Fruit fly (Drosophila melanogaster): ENCODE results near the gene CG34308.

CG34308 gene

DNA sequence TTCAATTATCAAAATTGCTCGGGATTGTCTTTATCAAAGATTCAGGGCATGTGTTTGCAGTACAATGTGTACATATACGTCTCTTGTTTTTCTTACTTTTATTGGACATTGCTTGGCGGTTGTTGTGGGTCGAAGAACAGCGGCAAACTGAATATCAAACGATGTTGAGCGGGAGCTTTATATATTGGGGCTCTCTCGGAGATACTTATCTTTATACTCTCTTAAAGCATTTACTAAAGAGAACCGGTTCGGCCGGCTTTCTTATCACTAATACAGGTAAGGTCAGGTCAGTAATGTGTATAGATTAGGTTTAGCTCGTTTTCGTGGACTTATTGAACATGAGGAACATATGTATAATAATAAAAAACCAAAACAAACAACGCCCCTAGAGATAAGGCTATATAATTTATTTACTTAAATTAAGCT lies 37.7 kb upstream of the CG34308 start, which contains the start of gene CG7966 (continued):
- TF ChIP-seq CG1529 (GFP tag; optimal IDR thresholded peaks at IDR 0.05) (no peak), az2 (GFP tag; optimal IDR thresholded peaks at IDR 0.05) (no peak), ase (GFP tag; IDR thresholded peaks at IDR 0.05) (no peak), cato (GFP tag; optimal IDR thresholded peaks at IDR 0.05; ENCODE audit: borderline replicate concordance) (no peak), CG8944 (GFP tag; optimal IDR thresholded peaks at IDR 0.05) (no peak), Dref (GFP tag; IDR thresholded peaks at IDR 0.05) (no peak), Side (GFP tag; optimal IDR thresholded peaks at IDR 0.05) (no peak), Dip3 (GFP tag; optimal IDR thresholded peaks at IDR 0.05) (no peak), CG6689 (GFP tag; IDR thresholded peaks at IDR 0.05) (no peak), CG34376 (GFP tag; optimal IDR thresholded peaks at IDR 0.05) (peak; percentile 49), Max (GFP tag; optimal IDR thresholded peaks at IDR 0.05) (no peak), CG3163 (GFP tag; optimal IDR thresholded peaks at IDR 0.05) (peak; percentile 95), CG16813 (GFP tag; IDR thresholded peaks at IDR 0.05; ENCODE audit: partially characterized antibody) (no peak), CG10321 (GFP tag; IDR thresholded peaks at IDR 0.05) (no peak), Hr39 (optimal IDR thresholded peaks at IDR 0.05) (no peak), hkb (optimal IDR thresholded peaks at IDR 0.05) (no peak), hkb (GFP tag; IDR thresholded peaks at IDR 0.05) (0 out of 2 replicates have a peak, but pooled peaks have one; percentile 49), Usf (GFP tag; optimal IDR thresholded peaks at IDR 0.05) (no peak), wor (GFP tag; IDR thresholded peaks at IDR 0.05) (no peak), pho (GFP tag; optimal IDR thresholded peaks at IDR 0.05) (peak; percentile 15), sna (GFP tag; IDR thresholded peaks at IDR 0.05; ENCODE audit: partially characterized antibody) (no peak), Dp (GFP tag; optimal IDR thresholded peaks at IDR 0.05) (no peak), Dll (GFP tag; IDR thresholded peaks at IDR 0.05; ENCODE audit: partially characterized antibody) (no peak), dimm (GFP tag; IDR thresholded peaks at IDR 0.05) (no peak), CG2129 (GFP tag; IDR thresholded peaks at IDR 0.05; ENCODE audit: partially characterized antibody) (no peak), tio (GFP tag; optimal IDR thresholded peaks at IDR 0.05) (no peak), kay (GFP tag; optimal IDR thresholded peaks at IDR 0.05) (peak; percentile 44), slou (GFP tag; optimal IDR thresholded peaks at IDR 0.05) (no peak), fd96Cb (tag; optimal IDR thresholded peaks at IDR 0.05) (no peak), sens (GFP tag) (no peak), pita (GFP tag; optimal IDR thresholded peaks at IDR 0.05) (no peak), CG11085 (GFP tag; IDR thresholded peaks at IDR 0.05) (no peak), gem (tag; optimal IDR thresholded peaks at IDR 0.05) (no peak), CG9932 (GFP tag; IDR thresholded peaks at IDR 0.05) (no peak), CG18619 (GFP tag; optimal IDR thresholded peaks at IDR 0.05) (no peak), rib (GFP tag; IDR thresholded peaks at IDR 0.05) (no peak), so (GFP tag; IDR thresholded peaks at IDR 0.05) (no peak), Ssrp (tag; optimal IDR thresholded peaks at IDR 0.05) (no peak), Rfx (GFP tag; IDR thresholded peaks at IDR 0.05) (no peak), Nf-YC (tag; optimal IDR thresholded peaks at IDR 0.05) (no peak), Drgx (GFP tag; IDR thresholded peaks at IDR 0.05) (no peak), vfl (GFP tag; optimal IDR thresholded peaks at IDR 0.05) (no peak), CG15514 (GFP tag; optimal IDR thresholded peaks at IDR 0.05) (no peak), CG7963 (GFP tag; IDR thresholded peaks at IDR 0.05; ENCODE audit: partially characterized antibody) (no peak), pzg (GFP tag; optimal IDR thresholded peaks at IDR 0.05) (no peak), pnt (GFP tag; optimal IDR thresholded peaks at IDR 0.05) (no peak), unpg (GFP tag; optimal IDR thresholded peaks at IDR 0.05) (no peak), CG9817 (tag; optimal IDR thresholded peaks at IDR 0.05) (no peak), CG31224 (GFP tag; IDR thresholded peaks at IDR 0.05) (no peak), CG17829 (tag; optimal IDR thresholded peaks at IDR 0.05) (no peak), Hmr (GFP tag; optimal IDR thresholded peaks at IDR 0.05) (peak; percentile 36), CG7786 (GFP tag; optimal IDR thresholded peaks at IDR 0.05) (no peak), CG6254 (GFP tag; optimal IDR thresholded peaks at IDR 0.05) (peak; percentile 36)

Measured in whole organism, embryonic.